Fruit fly (Drosophila melanogaster) S2 (cell line): Measurements from ENCODE around the gene CG18628.

ENCODE experiments used
- CG8478 ChIP-seq: fragments of >200 bp; optimal IDR thresholded peaks from 2 replicates; lab custom pipeline; 2018
- CTCF ChIP-seq, 2 experiments: fragments of >200 bp; optimal IDR thresholded peaks; 2 replicates each; lab custom pipeline; 2018

DNA sequence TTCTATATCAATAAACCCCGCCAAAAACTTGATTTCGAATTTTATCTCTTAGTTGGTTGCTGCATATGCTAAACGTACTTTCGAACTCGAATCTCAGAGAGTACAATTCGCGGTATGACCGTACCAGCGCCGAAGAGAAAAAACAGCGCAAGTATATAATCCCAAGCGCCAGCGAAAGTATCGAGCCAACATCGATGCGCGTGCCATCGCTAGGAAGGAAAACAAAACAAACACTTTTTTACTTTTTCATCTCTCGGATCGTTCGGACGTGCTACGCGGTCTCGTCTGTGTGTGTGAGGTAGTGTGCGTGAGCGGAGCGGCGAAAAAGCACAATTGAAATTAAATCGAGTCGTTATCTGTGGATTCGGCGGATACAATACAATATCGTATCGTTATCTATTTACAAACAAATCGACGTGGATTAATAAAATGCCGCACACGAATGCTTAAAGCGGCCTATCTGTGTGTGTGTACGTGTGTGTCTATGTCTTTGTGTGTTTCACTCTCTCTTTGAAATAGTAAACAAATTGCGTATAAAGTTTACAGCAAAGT, 25.0 kb downstream of the CG18628 start, which contains the start of gene simj:
- no peak for TF ChIP-seq CG8478 (lab: Kevin White, UChicago)
- peak; percentile 53 to 57 for TF ChIP-seq CTCF (optimal IDR thresholded peaks at IDR 0.05; lab: Kevin White, UChicago)
